Worm (Caenorhabditis elegans) whole organism, L1 larva: Measurements from ENCODE around the gene F35C8.5.
A peak's percentile ranks its signal among the peaks of the same experiment; 100 is the strongest.

ENCODE experiments used
- C04F5.9 ChIP-seq: sonication (generic microtip); optimal IDR thresholded peaks from 2 replicates; lab custom pipeline; 2016; ENCODE audit warnings: missing genetic modification characterization, missing compliant biosample characterization
- C16A3.4 ChIP-seq: fragments of 150-350 bp; optimal IDR thresholded peaks from 2 replicates; lab custom pipeline; 2014; ENCODE audit warnings: missing biosample characterization, missing genetic modification characterization
- Y116A8C.19 ChIP-seq: sonication (generic microtip); optimal IDR thresholded peaks from 2 replicates; lab custom pipeline; 2016; ENCODE audit warnings: missing compliant biosample characterization, missing genetic modification characterization, borderline replicate concordance
- aha-1 ChIP-seq: fragments of 150-350 bp; optimal IDR thresholded peaks from 2 replicates; lab custom pipeline; 2014; ENCODE audit warnings: missing biosample characterization, missing genetic modification characterization
- alr-1 ChIP-seq: fragments of 200-800 bp; sonication (Bioruptor generic); optimal IDR thresholded peaks from 2 replicates; lab custom pipeline; 2018; ENCODE audit warnings: borderline replicate concordance, mild to moderate bottlenecking, missing genetic modification characterization, missing compliant biosample characterization
- ama-1 ChIP-seq: fragments of 150-350 bp; optimal IDR thresholded peaks from 2 replicates; lab custom pipeline; 2014
- ceh-82 ChIP-seq, 3 experiments: fragments of 150-350 bp in 1 of 3; sonication (generic microtip) in 2 of 3; optimal IDR thresholded peaks; 2 replicates each; lab custom pipeline; 2014 to 2017; ENCODE audit warnings: missing biosample characterization in 3 of 3, missing genetic modification characterization in 3 of 3
- ceh-88 ChIP-seq: fragments of 200-800 bp; sonication (Bioruptor generic); IDR thresholded peaks from 2 replicates; pipeline ENCODE4 v1.3.6; 2022; ENCODE audit warnings: missing genetic modification characterization, missing compliant biosample characterization
- ces-1 ChIP-seq: fragments of 150-350 bp; optimal IDR thresholded peaks from 2 replicates; lab custom pipeline; 2014; ENCODE audit warnings: missing biosample characterization, missing genetic modification reagents, missing genetic modification characterization
- dpl-1 ChIP-seq, 3 experiments: fragments of 150-350 bp in 2 of 3; sonication (generic microtip) in 1 of 3; optimal IDR thresholded peaks; 2 replicates each; lab custom pipeline; 2014 to 2017; ENCODE audit warnings: missing biosample characterization in 3 of 3, missing genetic modification characterization in 3 of 3, missing genetic modification reagents in 3 of 3
- dsc-1 ChIP-seq: sonication (generic microtip); optimal IDR thresholded peaks from 2 replicates; lab custom pipeline; 2016; ENCODE audit warnings: mild to moderate bottlenecking, missing genetic modification characterization, missing compliant biosample characterization
- efl-1 ChIP-seq, 4 experiments: fragments of 150-350 bp; optimal IDR thresholded peaks in 3 of 4; peaks in 1 of 4; 1 replicate in 1 of 4; 2 replicates in 3 of 4; lab custom pipeline; 2014; ENCODE audit warnings: missing biosample characterization in 2 of 4, missing genetic modification characterization in 2 of 4, missing genetic modification reagents in 2 of 4
- efl-3 ChIP-seq: fragments of 200-800 bp; sonication (Bioruptor generic); optimal IDR thresholded peaks from 2 replicates; lab custom pipeline; 2018; ENCODE audit warnings: mild to moderate bottlenecking, missing genetic modification characterization, missing compliant biosample characterization
- egl-13 ChIP-seq: sonication (generic microtip); optimal IDR thresholded peaks from 2 replicates; lab custom pipeline; 2016; ENCODE audit warnings: missing genotype, missing genetic modification reagents, missing genetic modification characterization, missing compliant biosample characterization
- egl-27 ChIP-seq, 2 experiments: fragments of 150-350 bp in 1 of 2; sonication (generic microtip); optimal IDR thresholded peaks; 3 replicates each; lab custom pipeline; 2017 to 2018; ENCODE audit warnings: missing biosample characterization in 2 of 2, missing genetic modification characterization in 2 of 2, missing genetic modification reagents in 2 of 2
- elt-3 ChIP-seq, 6 experiments: fragments of 150-350 bp in 1 of 6; sonication (generic microtip); optimal IDR thresholded peaks; 2 replicates each; lab custom pipeline; 2017 to 2018; ENCODE audit warnings: missing biosample characterization in 6 of 6, missing genetic modification characterization in 6 of 6, inconsistent platforms in 1 of 6
- ets-5 ChIP-seq: fragments of 200-800 bp; sonication (Bioruptor generic); IDR thresholded peaks from 2 replicates; pipeline ENCODE4 v1.3.6; 2022; ENCODE audit warnings: missing genetic modification characterization, missing compliant biosample characterization
- fkh-4 ChIP-seq: sonication (generic microtip); optimal IDR thresholded peaks from 2 replicates; lab custom pipeline; 2016; ENCODE audit warnings: missing compliant biosample characterization, missing genetic modification characterization, borderline replicate concordance
- fos-1 ChIP-seq: fragments of 150-350 bp; optimal IDR thresholded peaks from 2 replicates; lab custom pipeline; 2014; ENCODE audit warnings: missing biosample characterization, missing genetic modification characterization
- grh-1 ChIP-seq: fragments of 200-800 bp; sonication (Bioruptor generic); IDR thresholded peaks from 2 replicates; pipeline ENCODE4 v1.3.6; 2022; ENCODE audit warnings: missing genetic modification reagents, missing genetic modification characterization, missing compliant biosample characterization
- hlh-4 ChIP-seq: sonication (generic microtip); optimal IDR thresholded peaks from 2 replicates; lab custom pipeline; 2016; ENCODE audit warnings: mild to moderate bottlenecking, missing genetic modification characterization, missing compliant biosample characterization
- hpl-2 ChIP-seq: fragments of 150-350 bp; optimal IDR thresholded peaks from 2 replicates; lab custom pipeline; 2014; ENCODE audit warnings: missing biosample characterization, missing genetic modification reagents, missing genetic modification characterization
- irx-1 ChIP-seq: sonication (generic microtip); optimal IDR thresholded peaks from 2 replicates; lab custom pipeline; 2016; ENCODE audit warnings: missing genetic modification characterization, missing compliant biosample characterization
- isw-1 ChIP-seq: fragments of 200-800 bp; sonication (Bioruptor generic); IDR thresholded peaks from 2 replicates; pipeline ENCODE4 v1.3.6; 2022; ENCODE audit warnings: missing genetic modification characterization, missing compliant biosample characterization
- jun-1 ChIP-seq: fragments of 150-350 bp; optimal IDR thresholded peaks from 2 replicates; lab custom pipeline; 2014; ENCODE audit warnings: missing biosample characterization, missing genetic modification reagents, missing genetic modification characterization
- lin-13 ChIP-seq: fragments of 150-350 bp; optimal IDR thresholded peaks from 2 replicates; lab custom pipeline; 2014; ENCODE audit warnings: missing biosample characterization, missing genetic modification reagents, missing genetic modification characterization
- lin-14 ChIP-seq: fragments of 200-800 bp; sonication (Bioruptor generic); optimal IDR thresholded peaks from 2 replicates; lab custom pipeline; 2018; ENCODE audit warnings: mild to moderate bottlenecking, missing genetic modification characterization, moderate library complexity, missing compliant biosample characterization
- lin-39 ChIP-seq: fragments of 150-350 bp; optimal IDR thresholded peaks from 2 replicates; lab custom pipeline; 2014; ENCODE audit warnings: missing biosample characterization, missing genetic modification reagents, missing genetic modification characterization
- lsy-2 ChIP-seq, 2 experiments: fragments of 150-350 bp; optimal IDR thresholded peaks; 2 replicates each; lab custom pipeline; 2014; ENCODE audit warnings: missing biosample characterization in 2 of 2, missing genetic modification characterization in 2 of 2
- mab-9 ChIP-seq: fragments of 200-800 bp; sonication (Bioruptor generic); IDR thresholded peaks from 2 replicates; pipeline ENCODE4 v1.3.6; 2022; ENCODE audit warnings: missing genetic modification reagents, missing genetic modification characterization, missing compliant biosample characterization
- mdl-1 ChIP-seq, 2 experiments: fragments of 150-350 bp; optimal IDR thresholded peaks; 2 replicates each; lab custom pipeline; 2014 to 2017; ENCODE audit warnings: missing biosample characterization in 2 of 2, missing genetic modification characterization in 2 of 2, inconsistent platforms in 1 of 2
- mep-1 ChIP-seq: fragments of 150-350 bp; optimal IDR thresholded peaks from 2 replicates; lab custom pipeline; 2014; ENCODE audit warnings: missing biosample characterization, missing genetic modification characterization
- nhr-11 ChIP-seq: fragments of 150-350 bp; optimal IDR thresholded peaks from 2 replicates; lab custom pipeline; 2014; ENCODE audit warnings: missing biosample characterization, missing genetic modification characterization
- nhr-19 ChIP-seq: fragments of 200-800 bp; sonication (Bioruptor generic); conservative IDR thresholded peaks from 2 replicates; pipeline ENCODE4 v1.3.6; 2022; ENCODE audit warnings: missing genetic modification characterization, missing compliant biosample characterization
- nhr-28 ChIP-seq: fragments of 150-350 bp; optimal IDR thresholded peaks from 2 replicates; lab custom pipeline; 2014; ENCODE audit warnings: missing biosample characterization, missing genetic modification characterization
- nhr-47 ChIP-seq: sonication (generic microtip); optimal IDR thresholded peaks from 2 replicates; lab custom pipeline; 2016; ENCODE audit warnings: mild to moderate bottlenecking, missing genetic modification characterization, moderate library complexity, missing compliant biosample characterization
- nhr-71 ChIP-seq: sonication (generic microtip); optimal IDR thresholded peaks from 2 replicates; lab custom pipeline; 2016; ENCODE audit warnings: mild to moderate bottlenecking, missing genetic modification characterization, moderate library complexity, missing compliant biosample characterization
- nhr-77 ChIP-seq: fragments of 150-350 bp; optimal IDR thresholded peaks from 2 replicates; lab custom pipeline; 2014; ENCODE audit warnings: missing biosample characterization, missing genetic modification characterization
- nhr-85 ChIP-seq: sonication (generic microtip); peaks from one replicate; lab custom pipeline; 2016; ENCODE audit warnings: missing genetic modification characterization, inconsistent platforms, missing compliant biosample characterization
- nhr-90 ChIP-seq: sonication (generic microtip); optimal IDR thresholded peaks from 2 replicates; lab custom pipeline; 2016; ENCODE audit warnings: mild to moderate bottlenecking, missing genetic modification characterization, missing compliant biosample characterization; ENCODE audit not compliant: poor library complexity
- pag-3 ChIP-seq: sonication (generic microtip); optimal IDR thresholded peaks from 2 replicates; lab custom pipeline; 2017; ENCODE audit warnings: missing genetic modification characterization, mild to moderate bottlenecking, missing compliant biosample characterization, antibody characterized with exemption, borderline replicate concordance; ENCODE audit not compliant: insufficient read depth
- skn-1 ChIP-seq: fragments of 150-350 bp; optimal IDR thresholded peaks from 2 replicates; lab custom pipeline; 2014; ENCODE audit warnings: missing biosample characterization, missing genetic modification characterization
- snpc-4 ChIP-seq: fragments of 150-350 bp; optimal IDR thresholded peaks from 2 replicates; lab custom pipeline; 2014; ENCODE audit warnings: missing biosample characterization, missing genetic modification characterization
- sptf-1 ChIP-seq: fragments of 150-350 bp; optimal IDR thresholded peaks from 2 replicates; lab custom pipeline; 2014; ENCODE audit warnings: missing biosample characterization, missing genetic modification characterization
- sup-37 ChIP-seq: fragments of 200-800 bp; sonication (Bioruptor generic); optimal IDR thresholded peaks from 2 replicates; lab custom pipeline; 2018; ENCODE audit warnings: mild to moderate bottlenecking, missing genetic modification characterization, missing compliant biosample characterization
- tlp-1 ChIP-seq: fragments of 150-350 bp; optimal IDR thresholded peaks from 2 replicates; lab custom pipeline; 2014; ENCODE audit warnings: missing biosample characterization, missing genetic modification characterization
- unc-30 ChIP-seq: sonication (generic microtip); optimal IDR thresholded peaks from 2 replicates; lab custom pipeline; 2017; ENCODE audit warnings: missing biosample characterization, missing genetic modification characterization
- unc-86 ChIP-seq: sonication (generic microtip); optimal IDR thresholded peaks from 2 replicates; lab custom pipeline; 2016; ENCODE audit warnings: missing genetic modification characterization, missing compliant biosample characterization
- unc-98 ChIP-seq: fragments of 200-800 bp; sonication (Bioruptor generic); IDR thresholded peaks from 2 replicates; pipeline ENCODE4 v1.3.6; 2022; ENCODE audit warnings: missing genetic modification characterization, missing compliant biosample characterization
- vab-15 ChIP-seq: sonication (generic microtip); optimal IDR thresholded peaks from 2 replicates; lab custom pipeline; 2017; ENCODE audit warnings: missing genotype, mild to moderate bottlenecking, missing genetic modification characterization, missing compliant biosample characterization
- xbp-1 ChIP-seq: sonication (generic microtip); optimal IDR thresholded peaks from 2 replicates; lab custom pipeline; 2016; ENCODE audit warnings: missing genetic modification characterization, missing compliant biosample characterization
- ztf-11 ChIP-seq, 2 experiments: sonication (generic microtip); optimal IDR thresholded peaks; 2 replicates each; lab custom pipeline; 2016 to 2017; ENCODE audit warnings: missing genetic modification characterization in 2 of 2, missing biosample characterization in 1 of 2, missing compliant biosample characterization in 1 of 2
- ztf-4 ChIP-seq: fragments of 150-350 bp; optimal IDR thresholded peaks from 2 replicates; lab custom pipeline; 2014; ENCODE audit warnings: missing biosample characterization, missing genetic modification characterization

F35C8.5 gene

DNA sequence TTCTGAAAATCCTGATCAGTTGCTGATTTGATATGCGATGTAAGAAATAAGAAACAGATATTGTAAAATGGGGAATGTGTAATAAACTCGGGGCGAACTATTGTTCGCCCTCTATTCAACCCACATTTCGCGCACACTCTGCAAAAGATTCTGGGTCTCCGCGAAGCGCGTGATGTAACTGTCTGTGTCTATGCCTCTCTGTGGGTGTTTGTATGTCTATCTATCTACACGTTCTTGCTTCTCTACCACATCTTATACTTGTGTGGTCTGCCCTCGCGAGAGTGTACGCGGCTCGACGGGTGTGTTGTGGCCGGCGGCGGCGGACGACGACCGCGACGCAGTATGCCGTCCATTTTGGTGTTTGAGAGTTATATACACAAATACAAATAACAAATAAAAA, 29.1 kb upstream of the F35C8.5 start (continued):
- TF ChIP-seq jun-1 (tag; lab: Kevin White, UChicago) = peak; percentile 29
- TF ChIP-seq C04F5.9 (tag; lab: Kevin White, UChicago) = no peak
- TF ChIP-seq ztf-11 (tag; optimal IDR thresholded peaks at IDR 0.05; lab: Kevin White, UChicago) = no peak
- TF ChIP-seq efl-1 (optimal IDR thresholded peaks at IDR 0.05; lab: Kevin White, UChicago) = peak in 1 of 2 experiments; percentile 48
- TF ChIP-seq efl-1 (GFP tag; optimal IDR thresholded peaks at IDR 0.05 in 1 of 2; lab: Kevin White, UChicago) = peak; percentile 2 to 20
- TF ChIP-seq irx-1 (tag; lab: Kevin White, UChicago) = no peak
- no peak for TF ChIP-seq lin-39 (tag; lab: Kevin White, UChicago)
- peak; percentile 25 for TF ChIP-seq hpl-2 (GFP tag; lab: Kevin White, UChicago)
- no peak for TF ChIP-seq nhr-77 (tag; lab: Kevin White, UChicago)
- peak; percentile 45 for TF ChIP-seq xbp-1 (tag; lab: Kevin White, UChicago)
- peak; percentile 31 to 62 (median 43) for TF ChIP-seq ceh-82 (tag; optimal IDR thresholded peaks at IDR 0.05; lab: Kevin White, UChicago)
- TF ChIP-seq egl-13 = peak; percentile 12
- peak in 1 of 6 experiments; percentile 49 for TF ChIP-seq elt-3 (tag; optimal IDR thresholded peaks at IDR 0.05; lab: Kevin White, UChicago)
- TF ChIP-seq unc-86 (tag; lab: Kevin White, UChicago) = peak; percentile 24
- TF ChIP-seq dsc-1 = no peak
- no peak for TF ChIP-seq fos-1 (tag; lab: Kevin White, UChicago)
- peak in 1 of 3 experiments; percentile 24 for TF ChIP-seq dpl-1 (GFP tag; optimal IDR thresholded peaks at IDR 0.05; lab: Kevin White, UChicago)
- TF ChIP-seq snpc-4 = peak; percentile 8
- TF ChIP-seq mdl-1 (tag; optimal IDR thresholded peaks at IDR 0.05; lab: Kevin White, UChicago) = peak in 1 of 2 experiments; percentile 83
- peak; percentile 45 for TF ChIP-seq nhr-90 (tag; lab: Kevin White, UChicago)
- no peak for TF ChIP-seq hlh-4 (tag; lab: Kevin White, UChicago)
- TF ChIP-seq efl-3 (GFP tag; lab: Kevin White, UChicago) = no peak
- peak; percentile 29 for TF ChIP-seq skn-1
- TF ChIP-seq lin-14 = peak; percentile 90
- TF ChIP-seq nhr-85 (tag; lab: Kevin White, UChicago) = no peak
- TF ChIP-seq sptf-1 (tag; lab: Kevin White, UChicago) = no peak
- TF ChIP-seq mab-9 = no peak
- TF ChIP-seq fkh-4 (tag; lab: Kevin White, UChicago) = no peak
- TF ChIP-seq nhr-11 (tag; lab: Kevin White, UChicago) = no peak
- no peak for TF ChIP-seq grh-1 (GFP tag; lab: Robert Waterston, UW)
- TF ChIP-seq nhr-28 = no peak
- TF ChIP-seq C16A3.4 (tag; lab: Kevin White, UChicago) = peak; percentile 10
- no peak for TF ChIP-seq pag-3 (tag; lab: Kevin White, UChicago)
- no peak for TF ChIP-seq egl-27 (tag; optimal IDR thresholded peaks at IDR 0.05; lab: Kevin White, UChicago)
- peak; percentile 44 to 61 for TF ChIP-seq lsy-2 (tag; optimal IDR thresholded peaks at IDR 0.05; lab: Kevin White, UChicago)
- TF ChIP-seq lin-13 (GFP tag; lab: Kevin White, UChicago) = no peak
- no peak for TF ChIP-seq Y116A8C.19
- no peak for TF ChIP-seq sup-37 (GFP tag; lab: Kevin White, UChicago)
- TF ChIP-seq unc-30 = no peak
- TF ChIP-seq tlp-1 = no peak
- no peak for TF ChIP-seq vab-15 (tag; lab: Kevin White, UChicago)
- TF ChIP-seq ces-1 (GFP tag; lab: Kevin White, UChicago) = no peak
- no peak for TF ChIP-seq unc-98 (GFP tag; lab: Robert Waterston, UW)
- no peak for TF ChIP-seq ama-1
- no peak for TF ChIP-seq ets-5 (GFP tag; lab: Robert Waterston, UW)
- TF ChIP-seq mep-1 (tag; lab: Kevin White, UChicago) = peak; percentile 72
- no peak for TF ChIP-seq ceh-88
- TF ChIP-seq nhr-71 (tag; lab: Kevin White, UChicago) = peak; percentile 74
- peak; percentile 37 for TF ChIP-seq isw-1 (GFP tag; lab: Robert Waterston, UW)
- no peak for TF ChIP-seq alr-1
- peak; percentile 43 for TF ChIP-seq nhr-47 (tag; lab: Kevin White, UChicago)
- TF ChIP-seq aha-1 (tag; lab: Kevin White, UChicago) = no peak
- no peak for TF ChIP-seq ztf-4 (tag; lab: Kevin White, UChicago)
- TF ChIP-seq nhr-19 (GFP tag; lab: Robert Waterston, UW) = peak; percentile 21; the same call in 1 of the 2 replicates
